Fruit fly (Drosophila melanogaster): ENCODE data around the gene spn-A.

Gene spn-A

DNA sequence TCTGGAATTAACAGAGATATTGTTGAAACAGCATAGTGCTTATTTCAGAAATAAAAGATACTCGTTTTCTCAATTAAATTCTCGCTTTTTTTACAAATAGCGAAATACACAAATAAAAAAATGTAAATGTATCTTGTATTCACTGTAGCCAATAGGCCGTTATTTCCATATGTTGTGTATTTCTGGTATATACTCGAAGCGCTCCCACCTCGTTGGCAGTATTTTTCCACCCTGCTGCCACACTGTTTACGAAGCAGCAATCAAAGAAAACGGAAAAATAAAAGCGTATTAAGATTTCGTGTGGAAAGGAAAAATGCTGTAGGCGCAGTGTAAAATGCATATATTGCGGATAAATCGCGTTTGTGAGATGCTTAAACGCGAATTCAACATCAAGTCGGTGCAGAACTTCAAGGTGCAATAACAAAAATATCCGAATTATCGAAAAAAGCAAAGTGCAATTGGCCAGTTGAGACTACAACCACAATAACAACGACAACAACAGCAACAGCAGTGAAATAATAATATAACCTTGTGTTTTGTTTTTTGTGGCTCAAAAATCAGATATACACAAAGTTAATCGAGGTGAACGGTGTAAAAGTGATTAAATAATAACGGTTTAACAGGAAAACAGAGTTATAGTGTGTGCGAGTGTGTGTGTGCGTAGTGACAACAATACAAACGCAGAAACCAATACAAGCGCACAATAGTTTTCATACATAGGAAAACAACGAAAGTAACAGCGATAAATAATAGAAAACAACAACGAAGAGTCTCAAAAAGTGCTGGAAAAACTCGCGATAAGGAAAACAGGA, 2.4 kb upstream of the spn-A start, which contains the start of gene sima (continued):
- TF ChIP-seq CG3919 (GFP tag; optimal IDR thresholded peaks at IDR 0.05) = peak; percentile 41
- no peak for TF ChIP-seq CG3032 (tag; optimal IDR thresholded peaks at IDR 0.05)
- no peak for TF ChIP-seq CG11762 (GFP tag; optimal IDR thresholded peaks at IDR 0.05; ENCODE audit: insufficient read depth)
- TF ChIP-seq Sox14 (GFP tag; optimal IDR thresholded peaks at IDR 0.05) = peak; percentile 6
- no peak for TF ChIP-seq CG16779 (tag; optimal IDR thresholded peaks at IDR 0.05)
- TF ChIP-seq Lpt (GFP tag; optimal IDR thresholded peaks at IDR 0.05) = no peak
- TF ChIP-seq CG6276 (GFP tag; optimal IDR thresholded peaks at IDR 0.05) = peak; percentile 14
- TF ChIP-seq CG32006 (GFP tag; optimal IDR thresholded peaks at IDR 0.05) = peak; percentile 9
- TF ChIP-seq CG11294 (GFP tag; IDR thresholded peaks at IDR 0.05) = 0 out of 2 replicates have a peak, but pooled peaks have one; percentile 17

DNA sequence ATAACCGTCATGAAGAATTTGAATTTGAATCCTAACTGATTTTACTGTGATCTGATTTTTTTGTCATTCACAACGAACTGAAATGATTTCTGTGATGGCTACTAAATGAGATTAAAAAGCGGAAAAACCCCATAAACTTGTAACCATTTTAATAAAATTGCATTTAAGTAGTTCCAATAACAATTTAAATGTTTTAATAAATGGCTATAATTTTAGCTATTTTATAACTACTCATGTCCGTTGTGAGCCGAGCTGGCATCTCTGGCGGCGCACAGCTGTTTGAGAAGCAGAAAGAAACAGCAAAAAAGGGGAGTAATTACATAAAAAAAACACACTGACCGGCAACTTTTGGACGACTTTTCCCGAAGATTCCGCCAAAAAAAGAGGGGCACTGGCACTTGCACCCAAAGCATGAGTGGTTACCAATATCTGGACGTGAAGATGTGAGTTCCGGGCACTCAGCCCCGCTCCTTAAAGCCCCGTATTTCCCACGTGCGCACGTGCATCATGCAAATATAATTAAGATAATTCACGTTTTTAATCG, 827 bp upstream of the spn-A start, which contains the start of the genes CG7950 and Rpp14a:
Gene CG7950 (plus strand): TSS at position 268 of the 544 bp plus-strand sequence.
Gene Rpp14a (plus strand): TSS at position 268 of the 544 bp plus-strand sequence.
- peak; percentile 79 for TF ChIP-seq CG8119 (GFP tag; IDR thresholded peaks at IDR 0.05)
- TF ChIP-seq CG11902 (GFP tag; optimal IDR thresholded peaks at IDR 0.05) = peak; percentile 62
- TF ChIP-seq Eip78C (GFP tag) = peak; percentile 93
- peak; percentile 78 for TF ChIP-seq CG1621 (tag; optimal IDR thresholded peaks at IDR 0.05)
- peak; percentile 79 for TF ChIP-seq CG10631 (GFP tag; optimal IDR thresholded peaks at IDR 0.05)
- peak; percentile 90 for TF ChIP-seq lz (GFP tag; optimal IDR thresholded peaks at IDR 0.05)
- peak; percentile 76 for TF ChIP-seq Gug (GFP tag; IDR thresholded peaks at IDR 0.05)
- TF ChIP-seq Sox14 (GFP tag; optimal IDR thresholded peaks at IDR 0.05) = peak; percentile 91
- peak; percentile 28 for TF ChIP-seq CG11762 (GFP tag; optimal IDR thresholded peaks at IDR 0.05; ENCODE audit: insufficient read depth)
- peak; percentile 78 for TF ChIP-seq CG8632 (GFP tag; optimal IDR thresholded peaks at IDR 0.05)
- TF ChIP-seq fd85E (GFP tag; optimal IDR thresholded peaks at IDR 0.05) = no peak
- peak; percentile 80 for TF ChIP-seq topi (GFP tag; optimal IDR thresholded peaks at IDR 0.05)
- peak; percentile 76 for TF ChIP-seq CG10669 (GFP tag; optimal IDR thresholded peaks at IDR 0.05)
- peak in 1 of 2 experiments; percentile 30 for TF ChIP-seq ss (GFP tag; optimal IDR thresholded peaks at IDR 0.05)
- TF ChIP-seq fkh (GFP tag; optimal IDR thresholded peaks at IDR 0.05) = no peak
- peak; percentile 92 for TF ChIP-seq pdm3 (GFP tag; optimal IDR thresholded peaks at IDR 0.05)
- peak; percentile 89 for TF ChIP-seq OdsH (GFP tag; optimal IDR thresholded peaks at IDR 0.05)
- peak; percentile 67 for TF ChIP-seq CG7368 (GFP tag; optimal IDR thresholded peaks at IDR 0.05)
- peak; percentile 89 for TF ChIP-seq Hr4 (GFP tag; optimal IDR thresholded peaks at IDR 0.05)
- peak; percentile 90 for TF ChIP-seq esn (GFP tag; optimal IDR thresholded peaks at IDR 0.05)
- TF ChIP-seq Smox (GFP tag; optimal IDR thresholded peaks at IDR 0.05) = peak; percentile 86
- TF ChIP-seq CG11294 (GFP tag; IDR thresholded peaks at IDR 0.05) = peak; percentile 73
- TF ChIP-seq Ets21C (GFP tag; optimal IDR thresholded peaks at IDR 0.05) = peak; percentile 84
- peak; percentile 91 for TF ChIP-seq CG6163 (GFP tag; IDR thresholded peaks at IDR 0.05)
- no peak for TF ChIP-seq spab (GFP tag; optimal IDR thresholded peaks at IDR 0.05)
- TF ChIP-seq Blimp-1 (GFP tag; optimal IDR thresholded peaks at IDR 0.05) = peak; percentile 34
- TF ChIP-seq CG16779 (tag; optimal IDR thresholded peaks at IDR 0.05) = peak; percentile 61
- peak; percentile 81 for TF ChIP-seq Lpt (GFP tag; optimal IDR thresholded peaks at IDR 0.05)
- peak; percentile 79 for TF ChIP-seq CG6792 (GFP tag; optimal IDR thresholded peaks at IDR 0.05)
- peak; percentile 84 for TF ChIP-seq Sox102F (GFP tag; optimal IDR thresholded peaks at IDR 0.05)
- TF ChIP-seq CG6854 (GFP tag; optimal IDR thresholded peaks at IDR 0.05) = no peak
- peak; percentile 79 for TF ChIP-seq Ets96B (tag; optimal IDR thresholded peaks at IDR 0.05)
- TF ChIP-seq CG31627 (GFP tag; optimal IDR thresholded peaks at IDR 0.05) = peak; percentile 91
- TF ChIP-seq Hr38 (GFP tag; optimal IDR thresholded peaks at IDR 0.05) = peak; percentile 72
- peak; percentile 80 for TF ChIP-seq CG32006 (GFP tag; optimal IDR thresholded peaks at IDR 0.05)
- TF ChIP-seq CG34406 (GFP tag; optimal IDR thresholded peaks at IDR 0.05) = peak; percentile 80
- TF ChIP-seq Met (GFP tag; optimal IDR thresholded peaks at IDR 0.05) = peak; percentile 83
- peak; percentile 90 for TF ChIP-seq Hr39 (GFP tag; optimal IDR thresholded peaks at IDR 0.05)
- peak; percentile 69 for TF ChIP-seq dac (GFP tag; optimal IDR thresholded peaks at IDR 0.05)
- TF ChIP-seq CG9139 (GFP tag; optimal IDR thresholded peaks at IDR 0.05) = no peak
- peak; percentile 63 for TF ChIP-seq Sox15 (GFP tag; optimal IDR thresholded peaks at IDR 0.05)
- TF ChIP-seq net (GFP tag; optimal IDR thresholded peaks at IDR 0.05) = peak; percentile 84
- peak; percentile 86 for TF ChIP-seq Eip75B (GFP tag; optimal IDR thresholded peaks at IDR 0.05)
- peak; percentile 71 for TF ChIP-seq dsx (GFP tag; optimal IDR thresholded peaks at IDR 0.05; ENCODE audit: poor library complexity, severe bottlenecking)
